Fruit fly (Drosophila melanogaster) whole organism, embryonic: ENCODE results near the gene TotA.

Experiments used
- CG31441 ChIP-seq: fragments of 200-800 bp; sonication (Bioruptor generic); IDR thresholded peaks from 2 replicates; pipeline ENCODE4 v1.3.6; 2022; ENCODE audit warnings: missing biosample characterization, missing genetic modification characterization
- CG8388 ChIP-seq: fragments of 200-800 bp; sonication (Bioruptor generic); optimal IDR thresholded peaks from 2 replicates; lab custom pipeline; 2019; ENCODE audit warnings: missing biosample characterization, mild to moderate bottlenecking, missing genetic modification characterization, moderate library complexity
- caup ChIP-seq: fragments of 200-800 bp; sonication (Bioruptor generic); optimal IDR thresholded peaks from 3 replicates; lab custom pipeline; 2017; ENCODE audit warnings: missing biosample characterization, mild to moderate bottlenecking, missing genetic modification characterization, moderate library complexity; ENCODE audit not compliant: severe bottlenecking
- chif ChIP-seq, 2 experiments: fragments of 200-800 bp; sonication (Bioruptor generic); optimal IDR thresholded peaks; 3 replicates each; lab custom pipeline; 2016; ENCODE audit warnings: missing biosample characterization in 2 of 2, missing genetic modification characterization in 2 of 2
- en ChIP-seq: fragments of 200-800 bp; sonication (Bioruptor generic); optimal IDR thresholded peaks from 2 replicates; lab custom pipeline; 2016; ENCODE audit warnings: missing biosample characterization, missing genetic modification characterization
- fd102C ChIP-seq: fragments of 200-800 bp; sonication (Bioruptor generic); optimal IDR thresholded peaks from 2 replicates; lab custom pipeline; 2018; ENCODE audit warnings: missing biosample characterization, mild to moderate bottlenecking, missing genetic modification characterization, moderate library complexity
- pan ChIP-seq, 4 experiments: fragments of >200 bp in 3 of 4; fragments of 200-800 bp in 1 of 4; sonication (Bioruptor generic) in 1 of 4; optimal IDR thresholded peaks in 3 of 4; IDR thresholded peaks in 1 of 4; 2 replicates each; pipeline versions ENCODE4 v1.3.6 to Lab custom; 2017 to 2022; ENCODE audit warnings: missing biosample characterization in 2 of 4, missing genetic modification characterization in 2 of 4, mixed read lengths in 1 of 4
- sisA ChIP-seq: fragments of 200-800 bp; sonication (Bioruptor generic); IDR thresholded peaks from 2 replicates; pipeline ENCODE4 v1.3.6; 2022; ENCODE audit warnings: missing biosample characterization, missing genetic modification characterization

- TF ChIP-seq en (GFP tag; lab: Kevin White, UChicago), result no peak
- TF ChIP-seq CG31441 (GFP tag; lab: Robert Waterston, UW), result no peak
- TF ChIP-seq chif (GFP tag; optimal IDR thresholded peaks at IDR 0.05; lab: Kevin White, UChicago), result peak in 1 of 2 experiments; percentile 53
- TF ChIP-seq sisA (GFP tag; lab: Robert Waterston, UW), result no peak
- no peak for TF ChIP-seq fd102C (GFP tag; lab: Kevin White, UChicago)
- no peak for TF ChIP-seq CG8388 (GFP tag; lab: Kevin White, UChicago)
- TF ChIP-seq caup (GFP tag; lab: Kevin White, UChicago), result peak; percentile 69
- no peak for TF ChIP-seq pan (optimal IDR thresholded peaks at IDR 0.05; lab: Kevin White, UChicago)
- no peak for TF ChIP-seq pan (GFP tag; optimal IDR thresholded peaks at IDR 0.05 in 1 of 2, IDR thresholded peaks at IDR 0.05 in 1 of 2)
Measured at dm6 chr3R:20834770-20835183, 36.1 kb upstream of the TotA start.
